Fruit fly (Drosophila melanogaster): Measurements from ENCODE around the gene CG1971.

DNA sequence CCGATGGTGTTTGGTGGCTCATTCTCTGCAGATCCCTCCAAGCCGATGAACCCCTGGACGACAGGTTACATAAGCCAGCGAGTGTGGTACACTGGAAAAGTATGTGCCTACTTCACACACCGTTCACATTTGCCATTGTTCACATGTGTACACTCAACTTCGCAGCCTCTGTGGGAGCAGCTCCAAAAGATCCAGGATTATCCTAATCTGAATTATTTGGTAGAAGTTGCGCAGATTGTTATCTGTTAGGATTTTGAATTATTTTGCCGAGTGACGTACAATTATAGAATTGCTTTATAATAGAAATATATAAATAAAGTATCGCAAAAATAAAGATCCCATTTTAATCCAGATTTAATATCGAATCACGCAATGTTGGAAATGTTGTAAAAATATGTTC lies 37.7 kb upstream of the CG1971 start:
- TF ChIP-seq CG8478 (optimal IDR thresholded peaks at IDR 0.05) = no peak
- no peak for TF ChIP-seq CTCF (optimal IDR thresholded peaks at IDR 0.05)
